Worm (Caenorhabditis elegans): ENCODE results near the gene fbxa-94.
"Not testable (repeated sequence)": the region's sequence is repeated elsewhere in the genome, so short reads cannot be mapped to it uniquely, and the experiment has no call there.

Gene fbxa-94

DNA sequence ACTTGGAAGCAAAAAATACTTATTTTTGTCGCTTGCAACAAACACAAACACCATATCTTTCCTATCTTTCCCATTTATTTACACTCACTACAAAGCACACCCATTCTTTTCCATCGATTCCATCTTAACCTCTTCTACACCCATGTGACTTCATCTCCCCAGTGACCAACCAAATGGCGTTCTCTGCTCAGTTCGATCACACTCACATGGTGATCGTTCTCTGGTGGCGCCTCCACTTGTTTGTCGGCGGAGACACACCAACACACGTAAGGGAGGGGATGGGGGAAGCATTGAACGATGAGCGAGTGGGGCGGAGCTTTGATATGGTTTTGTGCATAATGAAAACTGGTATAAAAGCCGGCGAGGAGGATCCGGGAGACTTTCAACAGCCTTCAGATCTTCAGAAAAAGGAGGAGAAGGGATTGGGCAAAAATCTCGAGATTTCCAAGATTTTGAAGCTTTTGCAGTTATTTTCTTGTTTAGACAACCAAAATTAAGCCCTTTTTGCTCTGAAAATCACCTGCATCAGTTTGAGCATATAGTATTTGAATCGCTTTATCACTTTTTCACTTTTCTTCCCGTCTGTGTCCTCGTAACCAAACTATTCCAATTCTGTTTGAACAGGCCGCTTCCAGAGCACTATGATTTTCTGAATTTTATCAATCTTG lies 6.1 kb upstream of the fbxa-94 start:
- no peak for TF ChIP-seq unc-62 (GFP tag; optimal IDR thresholded peaks at IDR 0.05)

DNA sequence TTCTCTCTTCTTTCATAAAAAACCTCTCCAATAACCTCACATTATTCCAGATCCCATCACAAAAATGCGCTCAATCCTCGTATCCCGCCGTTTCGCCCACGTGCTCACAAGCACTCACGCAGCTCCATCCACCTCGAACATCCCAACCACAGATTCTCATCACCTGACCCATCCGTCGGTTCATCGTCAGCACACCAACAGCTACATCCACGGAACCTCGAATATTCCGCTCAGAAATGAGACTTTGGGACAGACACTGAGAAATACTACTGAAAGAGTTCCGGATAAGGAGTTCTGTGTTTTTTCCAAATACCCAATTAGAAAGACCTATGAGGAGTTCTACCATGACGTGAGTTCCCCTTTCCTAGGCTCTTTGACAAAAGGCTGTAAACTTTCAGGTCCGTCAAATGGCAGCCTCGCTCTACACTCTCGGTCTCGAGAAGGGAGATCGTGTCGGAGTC lies 5.3 kb upstream of the fbxa-94 start, which contains the start of gene acs-2:
Gene acs-2 (plus strand): TSS at position 51 of the 461 bp plus-strand sequence.
- no peak for TF ChIP-seq unc-62 (GFP tag; optimal IDR thresholded peaks at IDR 0.05)

DNA sequence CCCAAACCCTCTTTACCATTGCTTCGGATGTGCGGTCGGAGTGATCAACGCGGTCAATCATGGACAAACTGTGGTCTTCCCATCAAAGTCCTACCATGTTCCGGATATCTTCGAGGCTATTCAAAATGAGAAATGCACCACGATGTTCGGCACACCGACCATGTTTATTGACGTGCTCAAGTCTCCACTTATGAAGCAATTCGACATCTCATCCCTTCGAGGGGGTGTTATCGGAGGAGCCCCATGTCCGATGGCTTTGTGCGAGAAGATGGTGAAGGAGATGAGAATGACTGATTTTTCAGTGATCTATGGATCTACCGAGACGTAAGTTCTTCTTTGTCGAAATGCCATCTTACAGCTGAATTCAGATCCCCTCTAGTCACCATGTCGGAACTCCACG lies 4.3 kb upstream of the fbxa-94 start:
- no peak for TF ChIP-seq unc-62 (GFP tag; optimal IDR thresholded peaks at IDR 0.05)

ce11 chrV:15569702-15570430 lies 2.8 kb upstream of the fbxa-94 start, which contains the start of gene lsm-5:
Gene lsm-5, plus strand, starts transcription at chrV:15570380.
- no peak for TF ChIP-seq unc-62 (GFP tag; optimal IDR thresholded peaks at IDR 0.05)

DNA sequence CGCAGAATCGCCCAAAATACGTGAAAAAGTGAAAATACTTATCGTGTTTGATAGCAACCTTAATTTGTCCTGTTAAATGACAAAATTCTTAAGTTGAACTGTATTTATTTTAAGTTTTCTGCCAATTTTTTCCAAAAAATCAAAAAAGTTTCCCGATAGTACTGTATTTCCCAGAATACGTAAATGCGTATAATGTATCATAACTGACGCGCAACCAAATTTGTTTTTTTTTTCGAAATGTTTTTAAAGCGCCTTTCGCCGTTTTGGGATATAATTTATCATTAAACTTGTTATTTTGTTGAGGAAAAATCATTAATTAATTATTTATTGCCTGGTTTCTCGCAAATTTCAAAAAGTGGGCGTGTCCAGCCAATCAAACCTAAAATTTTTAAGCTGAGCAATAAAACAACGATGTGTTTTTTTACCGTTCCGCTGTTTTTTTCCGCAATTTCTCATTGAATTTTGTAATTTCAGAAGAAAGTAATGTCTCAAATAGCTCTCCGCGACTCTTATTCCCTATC lies 1.6 kb upstream of the fbxa-94 start, which contains the start of gene fbxa-95:
Gene fbxa-95 (plus strand): TSS at position 471 of the 521 bp plus-strand sequence.
- no peak for TF ChIP-seq unc-62 (GFP tag; optimal IDR thresholded peaks at IDR 0.05)

- TF ChIP-seq unc-62 (GFP tag; optimal IDR thresholded peaks at IDR 0.05): no peak
These were observed 2.6 kb downstream of the fbxa-94 start, which contains the start of gene mdt-28 for ce11 chrV:15575305-15575704. Gene mdt-28, minus strand, starts transcription at chrV:15575405.

DNA sequence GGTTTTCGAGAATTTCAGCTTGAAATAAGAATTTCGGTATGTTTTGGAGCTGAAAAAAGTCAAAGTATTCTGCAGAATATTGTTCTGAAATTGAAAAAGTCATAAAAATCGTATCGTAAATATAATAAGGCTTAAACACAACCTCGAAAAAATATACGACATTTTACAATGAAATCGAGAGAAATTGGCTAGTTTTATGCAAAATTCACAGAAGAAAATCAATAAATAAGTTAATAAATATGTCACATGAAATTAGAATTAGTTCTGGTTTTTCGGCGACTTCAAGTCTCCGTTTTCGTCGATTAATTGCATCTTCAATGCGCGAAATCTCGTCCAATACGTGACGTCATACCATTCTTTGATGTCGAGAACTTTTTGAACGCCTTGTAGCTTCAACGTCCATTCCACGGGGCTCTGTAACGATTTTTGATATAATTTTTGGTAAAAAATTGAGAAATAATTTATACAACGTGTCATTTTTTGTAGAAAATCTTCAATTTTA lies 4.7 kb downstream of the fbxa-94 start, which contains the start of gene atx-3:
Gene atx-3 (minus strand): TSS at position 51 of the 502 bp plus-strand sequence.
- TF ChIP-seq unc-62 (GFP tag; optimal IDR thresholded peaks at IDR 0.05): no peak

ce11 chrV:15578386-15578785 lies 5.7 kb downstream of the fbxa-94 start, which contains the start of gene F28F8.9:
Gene F28F8.9, minus strand, starts transcription at chrV:15578673.
- no peak for TF ChIP-seq unc-62 (GFP tag; optimal IDR thresholded peaks at IDR 0.05)

ce11 chrV:15590183-15590667 lies 17.5 kb downstream of the fbxa-94 start, which contains the start of gene F28F8.7:
Gene F28F8.7, minus strand, starts transcription at chrV:15590617.
- TF ChIP-seq unc-62 (GFP tag; optimal IDR thresholded peaks at IDR 0.05): not testable (repeated sequence)

- no peak for TF ChIP-seq unc-62 (GFP tag; optimal IDR thresholded peaks at IDR 0.05)
These were observed 21.9 kb downstream of the fbxa-94 start, which contains the start of gene fbxa-139 for ce11 chrV:15594573-15594972. Gene fbxa-139, minus strand, starts transcription at chrV:15594673.

DNA sequence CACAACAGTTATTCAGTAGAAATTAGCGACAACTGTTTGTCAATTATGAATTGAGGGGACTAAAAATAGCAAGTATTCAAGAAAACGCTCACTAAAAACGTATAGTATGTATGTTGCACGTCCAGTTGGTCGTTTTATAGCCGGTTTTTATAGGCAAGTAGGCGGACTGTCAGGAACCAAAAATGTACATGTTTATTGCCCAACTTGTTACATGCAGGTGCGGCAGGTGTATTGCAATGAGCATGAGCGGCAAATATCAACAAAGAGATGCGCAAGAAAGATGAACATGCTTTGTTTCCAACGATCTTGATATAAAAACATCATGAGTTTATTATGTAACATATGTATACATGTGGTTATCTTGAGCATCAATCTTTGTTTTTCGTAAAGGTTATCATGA lies 27.0 kb downstream of the fbxa-94 start, which contains the start of gene B0391.14:
Gene B0391.14 (minus strand): TSS at position 101 of the 400 bp plus-strand sequence.
- not testable (repeated sequence) for TF ChIP-seq unc-62 (GFP tag; optimal IDR thresholded peaks at IDR 0.05)

DNA sequence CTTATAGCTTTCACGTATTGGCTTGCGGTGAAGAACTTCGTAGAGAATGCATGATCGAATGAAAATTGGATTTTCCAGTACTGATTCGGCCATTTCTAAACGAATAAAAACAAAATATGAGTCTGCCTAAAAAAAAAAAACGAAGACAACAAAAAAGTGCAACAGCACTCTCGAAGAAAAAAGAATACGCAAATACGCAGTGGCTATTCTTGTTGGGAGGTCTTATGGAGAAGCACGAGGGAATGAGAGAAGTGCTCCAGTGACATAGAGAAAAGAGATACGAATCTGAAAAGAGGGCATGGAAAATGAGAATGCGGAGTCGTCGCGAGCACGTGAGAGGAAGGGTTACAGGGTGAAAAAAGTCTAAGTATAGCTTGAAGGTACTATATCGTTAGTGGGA lies 29.5 kb downstream of the fbxa-94 start, which contains the start of gene fbxa-152:
Gene fbxa-152 (minus strand): TSS at position 101 of the 400 bp plus-strand sequence.
- TF ChIP-seq unc-62 (GFP tag; optimal IDR thresholded peaks at IDR 0.05): no peak

- no peak for TF ChIP-seq unc-62 (GFP tag; optimal IDR thresholded peaks at IDR 0.05)
These were observed 32.3 kb downstream of the fbxa-94 start, which contains the start of gene fbxa-154 for ce11 chrV:15605045-15605444. Gene fbxa-154, minus strand, starts transcription at chrV:15605145.

ce11 chrV:15610350-15610940 lies 37.7 kb downstream of the fbxa-94 start, which contains the start of the genes fbxa-153 and str-12:
Gene fbxa-153, minus strand, starts transcription at chrV:15610384.
Gene str-12, plus strand, starts transcription at chrV:15610890.
- TF ChIP-seq unc-62 (GFP tag; optimal IDR thresholded peaks at IDR 0.05): no peak

ce11 chrV:15612886-15613285 lies 40.2 kb downstream of the fbxa-94 start, which contains the start of gene str-263:
Gene str-263, plus strand, starts transcription at chrV:15613186.
- no peak for TF ChIP-seq unc-62 (GFP tag; optimal IDR thresholded peaks at IDR 0.05)

Data from whole organism, dauer.